Worm (Caenorhabditis elegans): ENCODE measurements around the gene acs-4.
A peak's percentile ranks its signal among the peaks of the same experiment; 100 is the strongest.

The acs-4 gene

DNA sequence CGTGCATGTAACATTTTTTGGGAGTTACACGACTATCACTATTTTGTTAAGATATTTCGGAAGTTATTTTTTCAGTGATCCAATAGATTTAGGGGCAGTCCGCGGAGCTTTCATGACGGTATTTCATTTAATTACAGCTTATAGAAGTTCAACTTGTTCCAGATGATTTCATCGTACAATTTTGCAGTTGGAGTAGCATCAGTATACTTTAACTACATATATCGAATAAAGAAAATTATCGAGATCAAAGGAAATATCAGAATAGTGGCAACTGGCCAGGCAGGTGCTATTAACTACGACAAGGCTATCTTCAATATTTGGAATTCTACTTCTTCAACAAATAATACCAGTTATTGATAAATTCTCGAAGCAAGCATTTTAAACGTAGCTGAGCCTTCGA is 10.9 kb downstream of the acs-4 start:
- TF ChIP-seq ceh-6 (GFP tag; optimal IDR thresholded peaks at IDR 0.05) (no peak), ceh-18 (tag; optimal IDR thresholded peaks at IDR 0.05) (no peak), unc-42 (tag; optimal IDR thresholded peaks at IDR 0.05) (no peak), unc-55 (GFP tag; optimal IDR thresholded peaks at IDR 0.05) (no peak)

DNA sequence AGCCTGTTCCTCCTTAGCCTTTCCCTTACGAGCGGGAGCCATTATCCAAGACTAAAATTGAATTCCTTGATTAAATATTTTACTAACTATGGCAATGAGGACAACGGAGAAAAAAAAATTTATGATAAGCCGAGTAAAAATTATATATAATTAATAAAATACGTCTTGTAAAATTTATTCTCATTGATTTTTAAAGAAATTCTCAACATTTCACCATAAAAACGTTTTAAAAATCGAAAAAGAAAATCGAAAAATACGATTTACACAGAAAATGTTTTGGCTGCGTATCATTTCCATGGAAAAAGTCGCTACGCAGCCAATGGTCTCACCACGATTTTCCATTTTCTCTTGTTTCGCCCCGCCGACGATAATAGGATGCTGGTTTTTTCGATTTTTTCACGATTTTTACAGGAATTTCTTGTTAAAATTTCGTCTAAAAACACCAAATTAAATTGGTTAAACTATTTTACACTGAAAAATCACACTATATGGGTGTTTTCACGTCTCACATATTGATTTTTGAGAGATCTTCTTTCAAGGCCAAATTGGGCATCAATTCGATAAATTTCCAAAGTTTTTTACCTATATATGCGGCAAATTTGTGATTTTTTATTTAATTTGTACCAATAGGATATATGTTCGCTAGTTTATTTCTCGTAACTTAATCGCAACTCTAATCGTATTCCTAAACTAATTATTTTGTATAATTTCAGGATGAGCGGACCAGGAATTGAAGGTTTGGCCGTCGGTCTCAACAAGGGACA is 12.1 kb downstream of the acs-4 start, which contains the start of the genes rps-14 and rpl-36:
Gene rps-14 (minus strand): TSS at position 51 of the 764 bp plus-strand sequence.
Gene rpl-36 (plus strand): TSS at position 714 of the 764 bp plus-strand sequence.
- no peak for TF ChIP-seq fax-1 (tag; optimal IDR thresholded peaks at IDR 0.05)
- peak; percentile 2 for TF ChIP-seq ref-2 (tag; optimal IDR thresholded peaks at IDR 0.05)
- TF ChIP-seq pat-9 (tag; optimal IDR thresholded peaks at IDR 0.05): no peak
- no peak for TF ChIP-seq ahr-1 (tag; optimal IDR thresholded peaks at IDR 0.05)
- TF ChIP-seq ceh-19 (GFP tag; optimal IDR thresholded peaks at IDR 0.05): no peak
- no peak for TF ChIP-seq hlh-8 (tag; optimal IDR thresholded peaks at IDR 0.05)
- no peak for TF ChIP-seq pag-3 (tag; optimal IDR thresholded peaks at IDR 0.05; ENCODE audit: borderline replicate concordance)
- TF ChIP-seq madf-2 (tag; optimal IDR thresholded peaks at IDR 0.05): no peak
- no peak for TF ChIP-seq F13H6.1 (tag; optimal IDR thresholded peaks at IDR 0.05)
- peak; percentile 87 for TF ChIP-seq nfya-1 (tag; optimal IDR thresholded peaks at IDR 0.05)
- TF ChIP-seq ceh-45 (GFP tag; IDR thresholded peaks at IDR 0.05): no peak
- no peak for TF ChIP-seq fkh-10 (GFP tag; optimal IDR thresholded peaks at IDR 0.05)
- TF ChIP-seq hlh-13 (GFP tag; optimal IDR thresholded peaks at IDR 0.05): no peak
- no peak for TF ChIP-seq hlh-6 (tag; optimal IDR thresholded peaks at IDR 0.05)
- no peak for TF ChIP-seq ets-4 (tag; optimal IDR thresholded peaks at IDR 0.05)
- TF ChIP-seq ceh-34 (tag; optimal IDR thresholded peaks at IDR 0.05): peak; percentile 13
- peak; percentile 27 for TF ChIP-seq ceh-18 (tag; optimal IDR thresholded peaks at IDR 0.05)
- no peak for TF ChIP-seq pha-2 (tag; optimal IDR thresholded peaks at IDR 0.05)
- TF ChIP-seq lin-11 (tag; optimal IDR thresholded peaks at IDR 0.05): no peak
- no peak for TF ChIP-seq syd-9 (tag; optimal IDR thresholded peaks at IDR 0.05)
- no peak for TF ChIP-seq zip-5 (tag; optimal IDR thresholded peaks at IDR 0.05)
- no peak for TF ChIP-seq tbx-7 (tag; optimal IDR thresholded peaks at IDR 0.05)
- no peak for TF ChIP-seq eyg-1 (tag; optimal IDR thresholded peaks at IDR 0.05)
- TF ChIP-seq sox-2 (GFP tag; IDR thresholded peaks at IDR 0.05): 0 out of 2 replicates have a peak, but pooled peaks have one; percentile 33
- TF ChIP-seq unc-42 (tag; optimal IDR thresholded peaks at IDR 0.05): peak; percentile 64
- no peak for TF ChIP-seq nhr-11 (tag; optimal IDR thresholded peaks at IDR 0.05)
- no peak for TF ChIP-seq dve-1 (tag; optimal IDR thresholded peaks at IDR 0.05)
- no peak for TF ChIP-seq dmd-4 (tag; optimal IDR thresholded peaks at IDR 0.05; ENCODE audit: borderline replicate concordance)
- no peak for TF ChIP-seq ama-1 (optimal IDR thresholded peaks at IDR 0.05)
- TF ChIP-seq gmeb-2 (tag; optimal IDR thresholded peaks at IDR 0.05): no peak
- TF ChIP-seq unc-55 (GFP tag; optimal IDR thresholded peaks at IDR 0.05): no peak
- peak; percentile 81 for TF ChIP-seq pax-1 (tag; optimal IDR thresholded peaks at IDR 0.05)
- TF ChIP-seq ceh-22 (tag; optimal IDR thresholded peaks at IDR 0.05): no peak
- no peak for TF ChIP-seq npax-4 (tag; optimal IDR thresholded peaks at IDR 0.05)
- no peak for TF ChIP-seq ceh-9 (tag; optimal IDR thresholded peaks at IDR 0.05)
- peak; percentile 26 for TF ChIP-seq unc-86 (tag; optimal IDR thresholded peaks at IDR 0.05)
- TF ChIP-seq ceh-2 (tag; optimal IDR thresholded peaks at IDR 0.05): no peak
- TF ChIP-seq pros-1 (tag; optimal IDR thresholded peaks at IDR 0.05): no peak
- no peak for TF ChIP-seq ceh-48 (tag; optimal IDR thresholded peaks at IDR 0.05)
- TF ChIP-seq pqm-1 (tag; optimal IDR thresholded peaks at IDR 0.05): no peak
- no peak for TF ChIP-seq odd-2 (tag; optimal IDR thresholded peaks at IDR 0.05)
- TF ChIP-seq fkh-6 (tag; optimal IDR thresholded peaks at IDR 0.05): no peak
- TF ChIP-seq ceh-30 (tag; optimal IDR thresholded peaks at IDR 0.05): peak; percentile 14
- TF ChIP-seq ceh-31 (tag; optimal IDR thresholded peaks at IDR 0.05): peak; percentile 46
- TF ChIP-seq sdc-2 (tag; optimal IDR thresholded peaks at IDR 0.05): no peak
- no peak for TF ChIP-seq mec-3 (tag; optimal IDR thresholded peaks at IDR 0.05; ENCODE audit: borderline replicate concordance)
- TF ChIP-seq tbx-2 (tag; optimal IDR thresholded peaks at IDR 0.05): peak; percentile 18
- no peak for TF ChIP-seq T23F11.4 (GFP tag; optimal IDR thresholded peaks at IDR 0.05)
- TF ChIP-seq ceh-6 (GFP tag; optimal IDR thresholded peaks at IDR 0.05): no peak
- no peak for TF ChIP-seq nhr-232 (tag; optimal IDR thresholded peaks at IDR 0.05)
